Fruit fly (Drosophila melanogaster): ENCODE measurements around the gene Tm2.

Tm2 gene

DNA sequence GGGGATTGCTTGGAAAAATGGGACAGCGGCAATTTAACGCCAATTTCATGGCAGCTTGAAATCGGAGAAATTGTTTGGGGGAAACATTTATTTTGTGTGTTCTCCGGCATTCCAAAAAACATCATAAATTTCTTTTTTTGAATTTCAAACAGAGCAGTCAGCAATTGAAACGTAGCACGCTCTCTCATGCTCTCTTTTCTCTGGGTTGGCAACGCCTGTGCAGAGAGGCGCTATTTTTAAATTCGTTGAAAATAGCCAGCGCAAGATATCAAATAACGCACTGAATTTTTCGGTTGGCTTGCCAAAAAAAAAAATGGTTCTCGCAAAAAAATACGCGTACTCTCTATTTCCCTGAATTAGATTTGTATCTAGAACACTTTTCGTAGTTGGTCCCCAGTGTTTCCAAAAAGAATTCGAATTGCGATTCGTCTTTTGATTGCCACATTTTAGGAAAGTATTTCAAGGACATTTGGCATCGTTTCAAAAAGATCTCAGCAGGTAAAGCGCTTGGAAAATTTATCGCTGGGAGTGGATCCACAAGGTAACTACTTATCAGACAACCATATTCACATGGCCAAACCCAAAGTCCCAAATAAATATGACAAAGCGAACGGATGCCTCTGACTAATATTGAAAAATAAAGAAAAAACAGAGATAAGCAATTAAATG lies 23.8 kb upstream of the Tm2 start (continued):
- TF ChIP-seq ham (GFP tag; IDR thresholded peaks at IDR 0.05) (no peak), ro (GFP tag; IDR thresholded peaks at IDR 0.05) (no peak), chinmo (GFP tag; IDR thresholded peaks at IDR 0.05; ENCODE audit: partially characterized antibody) (no peak), bab2 (GFP tag; optimal IDR thresholded peaks at IDR 0.05) (no peak), sima (GFP tag; optimal IDR thresholded peaks at IDR 0.05) (no peak), pfk (GFP tag; optimal IDR thresholded peaks at IDR 0.05) (peak; percentile 6), CG12155 (GFP tag; optimal IDR thresholded peaks at IDR 0.05) (no peak), NK7.1 (GFP tag; optimal IDR thresholded peaks at IDR 0.05) (no peak), pnt (GFP tag; optimal IDR thresholded peaks at IDR 0.05) (no peak), CG12942 (GFP tag; optimal IDR thresholded peaks at IDR 0.05) (no peak), pita (GFP tag; optimal IDR thresholded peaks at IDR 0.05) (no peak), unpg (GFP tag; optimal IDR thresholded peaks at IDR 0.05) (no peak), Ets65A (GFP tag) (no peak), Hmr (GFP tag; optimal IDR thresholded peaks at IDR 0.05) (no peak), CG16779 (GFP tag; IDR thresholded peaks at IDR 0.05) (no peak), HHEX (GFP tag; optimal IDR thresholded peaks at IDR 0.05) (no peak), vvl (GFP tag; IDR thresholded peaks at IDR 0.05) (no peak), nom (GFP tag; optimal IDR thresholded peaks at IDR 0.05) (no peak), tgo (GFP tag; IDR thresholded peaks at IDR 0.05) (no peak), CG18011 (GFP tag; optimal IDR thresholded peaks at IDR 0.05) (peak; percentile 98), CG10979 (tag; optimal IDR thresholded peaks at IDR 0.05) (no peak), CG33213 (GFP tag; optimal IDR thresholded peaks at IDR 0.05) (peak; percentile 30), HLHmδ (GFP tag; optimal IDR thresholded peaks at IDR 0.05) (no peak), pum (GFP tag; optimal IDR thresholded peaks at IDR 0.05) (no peak), hb (GFP tag; IDR thresholded peaks at IDR 0.05; ENCODE audit: partially characterized antibody) (no peak), tll (GFP tag; optimal IDR thresholded peaks at IDR 0.05) (no peak), vfl (GFP tag; optimal IDR thresholded peaks at IDR 0.05) (no peak), bowl (GFP tag; IDR thresholded peaks at IDR 0.05) (no peak), CG32767 (GFP tag; IDR thresholded peaks at IDR 0.05) (no peak), CG7786 (GFP tag; optimal IDR thresholded peaks at IDR 0.05) (peak; percentile 12), CG4730 (GFP tag; IDR thresholded peaks at IDR 0.05) (no peak), B-H1 (GFP tag; IDR thresholded peaks at IDR 0.05) (no peak), CG8089 (GFP tag; optimal IDR thresholded peaks at IDR 0.05) (no peak), Taf1 (GFP tag; IDR thresholded peaks at IDR 0.05) (no peak), H15 (GFP tag; IDR thresholded peaks at IDR 0.05) (no peak), CG17568 (GFP tag; optimal IDR thresholded peaks at IDR 0.05) (no peak), CG18619 (GFP tag; optimal IDR thresholded peaks at IDR 0.05) (no peak), bsh (GFP tag; optimal IDR thresholded peaks at IDR 0.05) (no peak), CG3838 (GFP tag; optimal IDR thresholded peaks at IDR 0.05) (no peak), D19A (tag; optimal IDR thresholded peaks at IDR 0.05) (no peak), inv (GFP tag; IDR thresholded peaks at IDR 0.05; ENCODE audit: partially characterized antibody) (no peak), gcm2 (GFP tag; optimal IDR thresholded peaks at IDR 0.05) (no peak), CG2199 (GFP tag; IDR thresholded peaks at IDR 0.05) (no peak), sim (GFP tag; IDR thresholded peaks at IDR 0.05) (no peak), Sry-δ (GFP tag; optimal IDR thresholded peaks at IDR 0.05) (peak; percentile 25), CG11560 (tag; IDR thresholded peaks at IDR 0.05) (no peak), danr (GFP tag; IDR thresholded peaks at IDR 0.05) (no peak), CG15479 (GFP tag; optimal IDR thresholded peaks at IDR 0.05) (no peak), CG32532 (GFP tag; IDR thresholded peaks at IDR 0.05) (no peak), CG8281 (tag; optimal IDR thresholded peaks at IDR 0.05) (no peak), CG6254 (GFP tag; optimal IDR thresholded peaks at IDR 0.05) (no peak)
